Worm (Caenorhabditis elegans) whole organism, early embryonic: ENCODE measurements around the gene F53F1.6.

ENCODE experiments used
- aly-1 ChIP-seq: sonication (generic microtip); optimal IDR thresholded peaks from 2 replicates; lab custom pipeline; 2016; ENCODE audit warnings: missing genetic modification characterization, missing compliant biosample characterization
- ama-1 ChIP-seq: fragments of 150-350 bp; optimal IDR thresholded peaks from 2 replicates; lab custom pipeline; 2014
- ceh-36 ChIP-seq: sonication (generic microtip); optimal IDR thresholded peaks from 2 replicates; lab custom pipeline; 2016; ENCODE audit warnings: missing genetic modification characterization, inconsistent platforms, missing compliant biosample characterization
- ets-7 ChIP-seq: sonication (generic microtip); optimal IDR thresholded peaks from 2 replicates; lab custom pipeline; 2016; ENCODE audit warnings: missing genotype, missing genetic modification characterization, missing compliant biosample characterization
- flt-1 ChIP-seq: fragments of 200-800 bp; sonication (Bioruptor generic); IDR thresholded peaks from 2 replicates; pipeline ENCODE4 v1.3.6; 2022; ENCODE audit warnings: missing genetic modification characterization, missing compliant biosample characterization
- hmbx-1 ChIP-seq: sonication (generic microtip); optimal IDR thresholded peaks from 2 replicates; lab custom pipeline; 2016; ENCODE audit warnings: mild to moderate bottlenecking, missing genetic modification characterization, missing compliant biosample characterization
- hnd-1 ChIP-seq: sonication (generic microtip); optimal IDR thresholded peaks from 2 replicates; lab custom pipeline; 2016; ENCODE audit warnings: missing genetic modification characterization, missing compliant biosample characterization
- pes-1 ChIP-seq: fragments of 200-800 bp; sonication (Bioruptor generic); IDR thresholded peaks from 2 replicates; pipeline ENCODE4 v1.3.6; 2022; ENCODE audit warnings: missing genetic modification reagents, missing genetic modification characterization, missing compliant biosample characterization
- scrt-1 ChIP-seq: fragments of 200-800 bp; sonication (Bioruptor generic); IDR thresholded peaks from 2 replicates; pipeline ENCODE4 v1.3.6; 2022; ENCODE audit warnings: missing genetic modification characterization, missing compliant biosample characterization
- tbx-11 ChIP-seq: fragments of 200-800 bp; sonication (Bioruptor generic); IDR thresholded peaks from 2 replicates; pipeline ENCODE4 v1.3.6; 2022; ENCODE audit warnings: missing genetic modification characterization, missing compliant biosample characterization
- tbx-37 ChIP-seq: fragments of 200-800 bp; sonication (Bioruptor generic); conservative IDR thresholded peaks from 2 replicates; pipeline ENCODE4 v1.3.6; 2022; ENCODE audit warnings: missing genetic modification reagents, missing genetic modification characterization, missing compliant biosample characterization
- tra-4 ChIP-seq: sonication (generic microtip); optimal IDR thresholded peaks from 2 replicates; lab custom pipeline; 2017; ENCODE audit warnings: missing genetic modification characterization, missing compliant biosample characterization

- no peak for TF ChIP-seq ama-1
- no peak for TF ChIP-seq flt-1 (GFP tag; lab: Robert Waterston, UW)
- no peak for TF ChIP-seq hnd-1 (tag; lab: Kevin White, UChicago)
- no peak for TF ChIP-seq ets-7 (tag; lab: Kevin White, UChicago)
- TF ChIP-seq tbx-11, result no peak
- no peak for TF ChIP-seq aly-1
- no peak for TF ChIP-seq tbx-37 (GFP tag; lab: Robert Waterston, UW)
- TF ChIP-seq scrt-1 (GFP tag; lab: Robert Waterston, UW), result no peak
- no peak for TF ChIP-seq tra-4 (tag; lab: Kevin White, UChicago)
- TF ChIP-seq hmbx-1 (tag; lab: Kevin White, UChicago), result no peak
- TF ChIP-seq pes-1 (GFP tag; lab: Robert Waterston, UW), result no peak
- no peak for TF ChIP-seq ceh-36 (tag; lab: Kevin White, UChicago)
These were observed 26.5 kb downstream of the F53F1.6 start for ce11 chrV:13390936-13391335.
